Worm (Caenorhabditis elegans) whole organism, L1 larva: Measurements from ENCODE around the gene Y54G9A.5.

Experiments used
- C16A3.4 ChIP-seq: fragments of 150-350 bp; optimal IDR thresholded peaks from 2 replicates; lab custom pipeline; 2014; ENCODE audit warnings: missing biosample characterization, missing genetic modification characterization
- C34B4.2 ChIP-seq: sonication (generic microtip); optimal IDR thresholded peaks from 2 replicates; lab custom pipeline; 2017; ENCODE audit warnings: mild to moderate bottlenecking, missing genetic modification characterization, missing compliant biosample characterization
- F16B12.6 ChIP-seq: fragments of 150-350 bp; optimal IDR thresholded peaks from 2 replicates; lab custom pipeline; 2014; ENCODE audit warnings: missing biosample characterization, missing genetic modification characterization
- Y116A8C.19 ChIP-seq: sonication (generic microtip); optimal IDR thresholded peaks from 2 replicates; lab custom pipeline; 2016; ENCODE audit warnings: missing compliant biosample characterization, missing genetic modification characterization, borderline replicate concordance
- aly-2 ChIP-seq: fragments of 150-350 bp; optimal IDR thresholded peaks from 2 replicates; lab custom pipeline; 2014; ENCODE audit warnings: missing biosample characterization, missing genetic modification characterization
- blmp-1 ChIP-seq: fragments of 150-350 bp; optimal IDR thresholded peaks from 2 replicates; lab custom pipeline; 2014; ENCODE audit warnings: missing biosample characterization, missing genetic modification characterization
- ceh-8 ChIP-seq: fragments of 200-800 bp; sonication (Bioruptor generic); optimal IDR thresholded peaks from 2 replicates; lab custom pipeline; 2018; ENCODE audit warnings: mild to moderate bottlenecking, missing genetic modification characterization, moderate library complexity, missing compliant biosample characterization
- ceh-82 ChIP-seq, 3 experiments: fragments of 150-350 bp in 1 of 3; sonication (generic microtip) in 2 of 3; optimal IDR thresholded peaks; 2 replicates each; lab custom pipeline; 2014 to 2017; ENCODE audit warnings: missing biosample characterization in 3 of 3, missing genetic modification characterization in 3 of 3
- ceh-90 ChIP-seq: sonication (generic microtip); optimal IDR thresholded peaks from 2 replicates; lab custom pipeline; 2016; ENCODE audit warnings: missing genetic modification characterization, missing compliant biosample characterization
- ces-1 ChIP-seq: fragments of 150-350 bp; optimal IDR thresholded peaks from 2 replicates; lab custom pipeline; 2014; ENCODE audit warnings: missing biosample characterization, missing genetic modification reagents, missing genetic modification characterization
- efl-1 ChIP-seq, 4 experiments: fragments of 150-350 bp; optimal IDR thresholded peaks in 3 of 4; peaks in 1 of 4; 1 replicate in 1 of 4; 2 replicates in 3 of 4; lab custom pipeline; 2014; ENCODE audit warnings: missing biosample characterization in 2 of 4, missing genetic modification characterization in 2 of 4, missing genetic modification reagents in 2 of 4
- efl-3 ChIP-seq: fragments of 200-800 bp; sonication (Bioruptor generic); optimal IDR thresholded peaks from 2 replicates; lab custom pipeline; 2018; ENCODE audit warnings: mild to moderate bottlenecking, missing genetic modification characterization, missing compliant biosample characterization
- egl-27 ChIP-seq, 2 experiments: fragments of 150-350 bp in 1 of 2; sonication (generic microtip); optimal IDR thresholded peaks; 3 replicates each; lab custom pipeline; 2017 to 2018; ENCODE audit warnings: missing biosample characterization in 2 of 2, missing genetic modification characterization in 2 of 2, missing genetic modification reagents in 2 of 2
- elt-2 ChIP-seq: sonication (generic microtip); optimal IDR thresholded peaks from 2 replicates; lab custom pipeline; 2016; ENCODE audit warnings: missing genetic modification characterization, mild to moderate bottlenecking, inconsistent platforms, missing compliant biosample characterization, missing genetic modification reagents
- fkh-10 ChIP-seq: sonication (generic microtip); optimal IDR thresholded peaks from 2 replicates; lab custom pipeline; 2017; ENCODE audit warnings: missing biosample characterization, missing genetic modification reagents, missing genetic modification characterization
- fkh-8 ChIP-seq: sonication (generic microtip); optimal IDR thresholded peaks from 2 replicates; lab custom pipeline; 2016; ENCODE audit warnings: mild to moderate bottlenecking, missing genetic modification characterization, missing compliant biosample characterization
- fos-1 ChIP-seq: fragments of 150-350 bp; optimal IDR thresholded peaks from 2 replicates; lab custom pipeline; 2014; ENCODE audit warnings: missing biosample characterization, missing genetic modification characterization
- grh-1 ChIP-seq: fragments of 200-800 bp; sonication (Bioruptor generic); IDR thresholded peaks from 2 replicates; pipeline ENCODE4 v1.3.6; 2022; ENCODE audit warnings: missing genetic modification reagents, missing genetic modification characterization, missing compliant biosample characterization
- hlh-17 ChIP-seq: fragments of 200-800 bp; sonication (Bioruptor generic); optimal IDR thresholded peaks from 2 replicates; lab custom pipeline; 2018; ENCODE audit warnings: missing genetic modification characterization, mild to moderate bottlenecking, missing compliant biosample characterization, moderate library complexity, borderline replicate concordance
- hlh-4 ChIP-seq: sonication (generic microtip); optimal IDR thresholded peaks from 2 replicates; lab custom pipeline; 2016; ENCODE audit warnings: mild to moderate bottlenecking, missing genetic modification characterization, missing compliant biosample characterization
- hpl-2 ChIP-seq: fragments of 150-350 bp; optimal IDR thresholded peaks from 2 replicates; lab custom pipeline; 2014; ENCODE audit warnings: missing biosample characterization, missing genetic modification reagents, missing genetic modification characterization
- isw-1 ChIP-seq: fragments of 200-800 bp; sonication (Bioruptor generic); IDR thresholded peaks from 2 replicates; pipeline ENCODE4 v1.3.6; 2022; ENCODE audit warnings: missing genetic modification characterization, missing compliant biosample characterization
- jun-1 ChIP-seq: fragments of 150-350 bp; optimal IDR thresholded peaks from 2 replicates; lab custom pipeline; 2014; ENCODE audit warnings: missing biosample characterization, missing genetic modification reagents, missing genetic modification characterization
- lin-13 ChIP-seq: fragments of 150-350 bp; optimal IDR thresholded peaks from 2 replicates; lab custom pipeline; 2014; ENCODE audit warnings: missing biosample characterization, missing genetic modification reagents, missing genetic modification characterization
- lin-14 ChIP-seq: fragments of 200-800 bp; sonication (Bioruptor generic); optimal IDR thresholded peaks from 2 replicates; lab custom pipeline; 2018; ENCODE audit warnings: mild to moderate bottlenecking, missing genetic modification characterization, moderate library complexity, missing compliant biosample characterization
- lin-15B ChIP-seq: fragments of 150-350 bp; sonication (generic microtip); optimal IDR thresholded peaks from 3 replicates; lab custom pipeline; 2014; ENCODE audit warnings: missing biosample characterization, missing genetic modification characterization
- lin-35 ChIP-seq, 2 experiments: fragments of 150-350 bp; optimal IDR thresholded peaks; 2 replicates each; lab custom pipeline; 2014; ENCODE audit warnings: missing biosample characterization in 2 of 2, missing genetic modification characterization in 2 of 2, missing genetic modification reagents in 2 of 2
- lir-3 ChIP-seq: sonication (generic microtip); optimal IDR thresholded peaks from 2 replicates; lab custom pipeline; 2016; ENCODE audit warnings: mild to moderate bottlenecking, missing genetic modification characterization, moderate library complexity, missing compliant biosample characterization; ENCODE audit not compliant: poor library complexity
- lsy-2 ChIP-seq, 2 experiments: fragments of 150-350 bp; optimal IDR thresholded peaks; 2 replicates each; lab custom pipeline; 2014; ENCODE audit warnings: missing biosample characterization in 2 of 2, missing genetic modification characterization in 2 of 2
- mab-9 ChIP-seq: fragments of 200-800 bp; sonication (Bioruptor generic); IDR thresholded peaks from 2 replicates; pipeline ENCODE4 v1.3.6; 2022; ENCODE audit warnings: missing genetic modification reagents, missing genetic modification characterization, missing compliant biosample characterization
- mdl-1 ChIP-seq, 2 experiments: fragments of 150-350 bp; optimal IDR thresholded peaks; 2 replicates each; lab custom pipeline; 2014 to 2017; ENCODE audit warnings: missing biosample characterization in 2 of 2, missing genetic modification characterization in 2 of 2, inconsistent platforms in 1 of 2
- mef-2 ChIP-seq: fragments of 150-350 bp; optimal IDR thresholded peaks from 2 replicates; lab custom pipeline; 2014; ENCODE audit warnings: missing biosample characterization, missing genetic modification characterization
- nhr-12 ChIP-seq: sonication (generic microtip); optimal IDR thresholded peaks from 2 replicates; lab custom pipeline; 2017; ENCODE audit warnings: missing biosample characterization, missing genetic modification characterization
- nhr-237 ChIP-seq: fragments of 150-350 bp; optimal IDR thresholded peaks from 2 replicates; lab custom pipeline; 2014; ENCODE audit warnings: missing biosample characterization, missing genetic modification characterization
- nhr-28 ChIP-seq: fragments of 150-350 bp; optimal IDR thresholded peaks from 2 replicates; lab custom pipeline; 2014; ENCODE audit warnings: missing biosample characterization, missing genetic modification characterization
- nhr-71 ChIP-seq: sonication (generic microtip); optimal IDR thresholded peaks from 2 replicates; lab custom pipeline; 2016; ENCODE audit warnings: mild to moderate bottlenecking, missing genetic modification characterization, moderate library complexity, missing compliant biosample characterization
- nhr-76 ChIP-seq: sonication (generic microtip); optimal IDR thresholded peaks from 2 replicates; lab custom pipeline; 2017; ENCODE audit warnings: missing biosample characterization, missing genetic modification characterization
- pax-3 ChIP-seq: fragments of 200-800 bp; sonication (Bioruptor generic); optimal IDR thresholded peaks from 2 replicates; lab custom pipeline; 2018; ENCODE audit warnings: mild to moderate bottlenecking, missing genetic modification characterization, moderate library complexity, missing compliant biosample characterization
- rnt-1 ChIP-seq: sonication (generic microtip); optimal IDR thresholded peaks from 2 replicates; lab custom pipeline; 2016; ENCODE audit warnings: mild to moderate bottlenecking, missing genetic modification characterization, moderate library complexity, missing compliant biosample characterization
- sptf-1 ChIP-seq: fragments of 150-350 bp; optimal IDR thresholded peaks from 2 replicates; lab custom pipeline; 2014; ENCODE audit warnings: missing biosample characterization, missing genetic modification characterization
- sup-37 ChIP-seq: fragments of 200-800 bp; sonication (Bioruptor generic); optimal IDR thresholded peaks from 2 replicates; lab custom pipeline; 2018; ENCODE audit warnings: mild to moderate bottlenecking, missing genetic modification characterization, missing compliant biosample characterization
- swsn-7 ChIP-seq: sonication (generic microtip); optimal IDR thresholded peaks from 2 replicates; lab custom pipeline; 2016; ENCODE audit warnings: missing genetic modification characterization, missing compliant biosample characterization
- tlp-1 ChIP-seq: fragments of 150-350 bp; optimal IDR thresholded peaks from 2 replicates; lab custom pipeline; 2014; ENCODE audit warnings: missing biosample characterization, missing genetic modification characterization
- unc-130 ChIP-seq: fragments of 150-350 bp; optimal IDR thresholded peaks from 2 replicates; lab custom pipeline; 2017; ENCODE audit warnings: missing biosample characterization, missing genetic modification characterization, inconsistent platforms
- unc-30 ChIP-seq: sonication (generic microtip); optimal IDR thresholded peaks from 2 replicates; lab custom pipeline; 2017; ENCODE audit warnings: missing biosample characterization, missing genetic modification characterization
- unc-62 ChIP-seq: fragments of 150-350 bp; optimal IDR thresholded peaks from 2 replicates; lab custom pipeline; 2014; ENCODE audit warnings: missing biosample characterization, missing genetic modification reagents, missing genetic modification characterization
- unc-86 ChIP-seq: sonication (generic microtip); optimal IDR thresholded peaks from 2 replicates; lab custom pipeline; 2016; ENCODE audit warnings: missing genetic modification characterization, missing compliant biosample characterization
- xbp-1 ChIP-seq: sonication (generic microtip); optimal IDR thresholded peaks from 2 replicates; lab custom pipeline; 2016; ENCODE audit warnings: missing genetic modification characterization, missing compliant biosample characterization
- zip-4 ChIP-seq: fragments of 200-800 bp; sonication (Bioruptor generic); optimal IDR thresholded peaks from 2 replicates; lab custom pipeline; 2018; ENCODE audit warnings: mild to moderate bottlenecking, missing genetic modification characterization, moderate library complexity, missing compliant biosample characterization
- ztf-11 ChIP-seq, 2 experiments: sonication (generic microtip); optimal IDR thresholded peaks; 2 replicates each; lab custom pipeline; 2016 to 2017; ENCODE audit warnings: missing genetic modification characterization in 2 of 2, missing biosample characterization in 1 of 2, missing compliant biosample characterization in 1 of 2

The Y54G9A.5 gene

DNA sequence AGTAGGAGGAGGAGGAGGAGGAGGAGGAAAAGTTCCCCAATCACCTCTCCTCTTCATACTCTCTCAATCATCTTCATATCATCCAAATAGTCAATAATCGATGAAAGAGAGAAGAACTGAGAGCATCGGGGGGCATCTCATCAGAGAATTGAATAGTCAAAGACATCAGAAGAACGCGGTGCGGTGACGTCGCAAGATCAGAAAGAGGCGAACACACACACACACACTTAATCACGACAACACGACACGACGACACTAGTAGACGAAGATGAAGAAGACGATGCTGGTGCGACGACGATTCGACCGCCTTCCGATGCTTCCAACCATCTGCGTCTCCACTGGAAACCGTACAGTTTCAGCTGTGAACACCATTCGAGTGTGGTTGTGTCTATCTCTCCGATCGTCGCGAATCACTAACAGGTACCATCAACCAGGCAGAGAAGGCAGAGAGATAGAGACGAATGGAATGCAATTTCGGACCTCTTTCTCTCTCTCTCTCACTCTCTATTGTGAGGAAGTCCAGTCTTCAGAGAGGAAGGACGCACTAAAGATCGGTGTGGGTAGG, 44.2 kb upstream of the Y54G9A.5 start (continued):
- no peak for TF ChIP-seq egl-27 (tag; optimal IDR thresholded peaks at IDR 0.05; lab: Kevin White, UChicago)
- no peak for TF ChIP-seq ztf-11 (tag; optimal IDR thresholded peaks at IDR 0.05; lab: Kevin White, UChicago)
- no peak for TF ChIP-seq mef-2 (tag; lab: Kevin White, UChicago)
- TF ChIP-seq nhr-237 = no peak
- no peak for TF ChIP-seq fos-1
- TF ChIP-seq nhr-28 = no peak
- TF ChIP-seq rnt-1 = no peak
- TF ChIP-seq lin-15B (tag; lab: Kevin White, UChicago) = no peak
- no peak for TF ChIP-seq aly-2 (tag; lab: Kevin White, UChicago)
- no peak for TF ChIP-seq C16A3.4 (tag; lab: Kevin White, UChicago)
- TF ChIP-seq mdl-1 (tag; optimal IDR thresholded peaks at IDR 0.05; lab: Kevin White, UChicago) = peak in 1 of 2 experiments; percentile 25
- TF ChIP-seq fkh-8 = no peak
- no peak for TF ChIP-seq lin-13 (GFP tag; lab: Kevin White, UChicago)
- no peak for TF ChIP-seq ces-1 (GFP tag; lab: Kevin White, UChicago)
- no peak for TF ChIP-seq pax-3 (tag; lab: Kevin White, UChicago)
- TF ChIP-seq lin-35 (GFP tag; optimal IDR thresholded peaks at IDR 0.05; lab: Kevin White, UChicago) = peak in 1 of 2 experiments; percentile 54
- TF ChIP-seq isw-1 (GFP tag; lab: Robert Waterston, UW) = no peak
- TF ChIP-seq fkh-10 = no peak
- TF ChIP-seq nhr-71 (tag; lab: Kevin White, UChicago) = peak; percentile 79
- TF ChIP-seq efl-1 (optimal IDR thresholded peaks at IDR 0.05; lab: Kevin White, UChicago) = no peak
- TF ChIP-seq efl-1 (GFP tag; optimal IDR thresholded peaks at IDR 0.05 in 1 of 2; lab: Kevin White, UChicago) = peak in 1 of 2 experiments; percentile 20
- TF ChIP-seq unc-30 (tag; lab: Kevin White, UChicago) = no peak
- no peak for TF ChIP-seq efl-3
- no peak for TF ChIP-seq hpl-2 (GFP tag; lab: Kevin White, UChicago)
- no peak for TF ChIP-seq sup-37 (GFP tag; lab: Kevin White, UChicago)
- no peak for TF ChIP-seq swsn-7 (tag; lab: Kevin White, UChicago)
- TF ChIP-seq lir-3 = no peak
- TF ChIP-seq mab-9 (GFP tag; lab: Robert Waterston, UW) = no peak
- TF ChIP-seq unc-86 = no peak
- TF ChIP-seq grh-1 (GFP tag; lab: Robert Waterston, UW) = peak; percentile 44; the same call in 1 of the 2 replicates
- peak in 1 of 2 experiments; percentile 65 for TF ChIP-seq lsy-2 (tag; optimal IDR thresholded peaks at IDR 0.05; lab: Kevin White, UChicago)
- no peak for TF ChIP-seq tlp-1 (tag; lab: Kevin White, UChicago)
- peak; percentile 57 for TF ChIP-seq blmp-1 (tag; lab: Kevin White, UChicago)
- peak; percentile 67 for TF ChIP-seq lin-14 (GFP tag; lab: Kevin White, UChicago)
- TF ChIP-seq unc-130 (tag; lab: Kevin White, UChicago) = no peak
- TF ChIP-seq C34B4.2 = no peak
- TF ChIP-seq Y116A8C.19 (tag; lab: Kevin White, UChicago) = no peak
- no peak for TF ChIP-seq nhr-76
- no peak for TF ChIP-seq elt-2 (tag; lab: Kevin White, UChicago)
- no peak for TF ChIP-seq hlh-4 (tag; lab: Kevin White, UChicago)
- no peak for TF ChIP-seq xbp-1 (tag; lab: Kevin White, UChicago)
- no peak for TF ChIP-seq ceh-90 (tag; lab: Kevin White, UChicago)
- TF ChIP-seq hlh-17 (GFP tag; lab: Kevin White, UChicago) = no peak
- no peak for TF ChIP-seq ceh-82 (tag; optimal IDR thresholded peaks at IDR 0.05; lab: Kevin White, UChicago)
- TF ChIP-seq zip-4 (GFP tag; lab: Kevin White, UChicago) = no peak
- no peak for TF ChIP-seq sptf-1 (tag; lab: Kevin White, UChicago)
- no peak for TF ChIP-seq F16B12.6
- no peak for TF ChIP-seq nhr-12 (tag; lab: Kevin White, UChicago)
- TF ChIP-seq unc-62 (GFP tag; lab: Kevin White, UChicago) = no peak
- no peak for TF ChIP-seq ceh-8 (GFP tag; lab: Kevin White, UChicago)
- TF ChIP-seq jun-1 = no peak
